ENCODE assay signal across 1 worm cellular context in genomic region chrIV:5544609-5545214, ce11.
TF ChIP-seq lines count a peak whose summit lies in the region.

Gene cec-6, plus strand, starts transcription at chrIV:5544860.

TF ChIP-seq in whole organism, L4 larva, 104 proteins besides CTCF, POLR2A, EP300 and RAD21 (continued from another document):
- TF ChIP-seq lin-1 (GFP tag; IDR thresholded peaks at IDR 0.05; lab: Robert Waterston, UW) (no peak), duxl-1 (tag; optimal IDR thresholded peaks at IDR 0.05; lab: Kevin White, UChicago; ENCODE audit: poor library complexity) (no peak), mdt-29 (GFP tag; IDR thresholded peaks at IDR 0.05; lab: Robert Waterston, UW) (no peak), F37D6.2 (tag; optimal IDR thresholded peaks at IDR 0.05; lab: Kevin White, UChicago) (no peak), nhr-11 (tag; optimal IDR thresholded peaks at IDR 0.05; lab: Kevin White, UChicago) (no peak), snpc-1.2 (GFP tag; IDR thresholded peaks at IDR 0.05; lab: Robert Waterston, UW) (peak; percentile 51; the same call in 1 of the 2 replicates)
